Fruit fly (Drosophila melanogaster) whole organism, embryonic: ENCODE data around the gene CG15247.
A peak's percentile ranks its signal among the peaks of the same experiment; 100 is the strongest.

Experiments
- Blimp-1 ChIP-seq: fragments of 200-800 bp; sonication (Bioruptor generic); optimal IDR thresholded peaks from 3 replicates; lab custom pipeline; 2018; ENCODE audit warnings: missing biosample characterization, missing genetic modification characterization, mild to moderate bottlenecking, moderate library complexity, missing genetic modification reagents
- BtbVII ChIP-seq: fragments of 200-800 bp; sonication (Bioruptor generic); optimal IDR thresholded peaks from 3 replicates; lab custom pipeline; 2017; ENCODE audit warnings: missing biosample characterization, mild to moderate bottlenecking, missing genetic modification characterization
- CG10209 ChIP-seq: fragments of 200-800 bp; sonication (Bioruptor generic); optimal IDR thresholded peaks from 3 replicates; lab custom pipeline; 2017; ENCODE audit warnings: missing biosample characterization, mild to moderate bottlenecking, missing genetic modification characterization, missing genetic modification reagents
- CG10543 ChIP-seq: fragments of 200-800 bp; sonication (Bioruptor generic); optimal IDR thresholded peaks from 3 replicates; lab custom pipeline; 2017; ENCODE audit warnings: missing biosample characterization, mild to moderate bottlenecking, missing genetic modification characterization, moderate library complexity
- CG11085 ChIP-seq: fragments of 200-800 bp; sonication (Bioruptor generic); IDR thresholded peaks from 2 replicates; pipeline ENCODE4 v1.3.6; 2022; ENCODE audit warnings: missing biosample characterization, missing genetic modification characterization
- CG11504 ChIP-seq: fragments of 200-800 bp; sonication (Bioruptor generic); optimal IDR thresholded peaks from 3 replicates; lab custom pipeline; 2019; ENCODE audit warnings: missing biosample characterization, mild to moderate bottlenecking, missing genetic modification characterization, moderate library complexity
- CG11695 ChIP-seq: fragments of 200-800 bp; sonication (Bioruptor generic); IDR thresholded peaks from 3 replicates; pipeline ENCODE4 v1.3.6; 2022; ENCODE audit warnings: missing biosample characterization, missing genetic modification characterization
- CG12155 ChIP-seq: fragments of 200-800 bp; sonication (Bioruptor generic); optimal IDR thresholded peaks from 3 replicates; lab custom pipeline; 2016; ENCODE audit warnings: missing biosample characterization, missing genetic modification characterization
- CG12391 ChIP-seq: fragments of 200-800 bp; sonication (Bioruptor generic); optimal IDR thresholded peaks from 3 replicates; lab custom pipeline; 2018; ENCODE audit warnings: missing biosample characterization, mild to moderate bottlenecking, missing genetic modification characterization, moderate library complexity
- CG13775 ChIP-seq: fragments of 200-800 bp; sonication (Bioruptor generic); optimal IDR thresholded peaks from 3 replicates; lab custom pipeline; 2017; ENCODE audit warnings: missing biosample characterization, mild to moderate bottlenecking, missing genetic modification characterization
- CG17186 ChIP-seq: fragments of 200-800 bp; sonication (Bioruptor generic); optimal IDR thresholded peaks from 3 replicates; lab custom pipeline; 2017; ENCODE audit warnings: missing biosample characterization, missing genetic modification reagents, missing genetic modification characterization
- CG1832 ChIP-seq: fragments of 200-800 bp; sonication (Bioruptor generic); optimal IDR thresholded peaks from 2 replicates; lab custom pipeline; 2017; ENCODE audit warnings: missing biosample characterization, mild to moderate bottlenecking, missing genetic modification characterization, inconsistent platforms
- CG18764 ChIP-seq: fragments of 200-800 bp; sonication (Bioruptor generic); optimal IDR thresholded peaks from 3 replicates; lab custom pipeline; 2016; ENCODE audit warnings: missing biosample characterization, missing genetic modification characterization
- CG2678 ChIP-seq: fragments of 200-800 bp; sonication (Bioruptor generic); optimal IDR thresholded peaks from 3 replicates; lab custom pipeline; 2019; ENCODE audit warnings: missing biosample characterization, mild to moderate bottlenecking, missing genetic modification characterization, moderate library complexity
- CG4617 ChIP-seq: fragments of 200-800 bp; sonication (Bioruptor generic); optimal IDR thresholded peaks from 3 replicates; lab custom pipeline; 2016; ENCODE audit warnings: missing biosample characterization, missing genetic modification characterization, borderline replicate concordance
- CG6765 ChIP-seq: fragments of 200-800 bp; sonication (Bioruptor generic); optimal IDR thresholded peaks from 3 replicates; lab custom pipeline; 2017; ENCODE audit warnings: missing biosample characterization, mild to moderate bottlenecking, missing genetic modification characterization
- CG7271 ChIP-seq: fragments of 200-800 bp; sonication (Bioruptor generic); optimal IDR thresholded peaks from 2 replicates; lab custom pipeline; 2018; ENCODE audit warnings: missing biosample characterization, mild to moderate bottlenecking, missing genetic modification characterization, moderate library complexity
- CG7372 ChIP-seq: fragments of 200-800 bp; sonication (Bioruptor generic); IDR thresholded peaks from 2 replicates; pipeline ENCODE4 v1.3.6; 2022; ENCODE audit warnings: missing biosample characterization, missing genetic modification characterization
- CG9932 ChIP-seq: fragments of 200-800 bp; sonication (Bioruptor generic); IDR thresholded peaks from 2 replicates; pipeline ENCODE4 v1.3.6; 2022; ENCODE audit warnings: missing biosample characterization, missing genetic modification characterization
- Ets97D ChIP-seq: fragments of 200-800 bp; sonication (Bioruptor generic); optimal IDR thresholded peaks from 3 replicates; lab custom pipeline; 2016; ENCODE audit warnings: missing biosample characterization, missing genetic modification characterization
- GATAe ChIP-seq: fragments of 200-800 bp; sonication (Bioruptor generic); conservative IDR thresholded peaks from 2 replicates; pipeline ENCODE4 v1.3.6; 2022; ENCODE audit warnings: missing biosample characterization, missing genetic modification characterization
- HLHmδ ChIP-seq: fragments of 200-800 bp; sonication (Bioruptor generic); optimal IDR thresholded peaks from 2 replicates; lab custom pipeline; 2018; ENCODE audit warnings: missing biosample characterization, mild to moderate bottlenecking, missing genetic modification characterization, moderate library complexity
- Hmr ChIP-seq: fragments of 200-800 bp; sonication (Bioruptor generic); optimal IDR thresholded peaks from 3 replicates; lab custom pipeline; 2017; ENCODE audit warnings: mild to moderate bottlenecking, missing biosample characterization, missing genetic modification reagents, missing genetic modification characterization
- Hr39 ChIP-seq: fragments of >200 bp; optimal IDR thresholded peaks from 2 replicates; lab custom pipeline; 2017
- Hsf ChIP-seq: fragments of 200-800 bp; sonication (Bioruptor generic); optimal IDR thresholded peaks from 3 replicates; lab custom pipeline; 2016; ENCODE audit warnings: missing biosample characterization, missing genetic modification characterization
- Meics ChIP-seq: fragments of 200-800 bp; sonication (Bioruptor generic); optimal IDR thresholded peaks from 2 replicates; lab custom pipeline; 2017; ENCODE audit warnings: missing biosample characterization, mild to moderate bottlenecking, missing genetic modification characterization
- Rfx ChIP-seq: fragments of 200-800 bp; sonication (Bioruptor generic); IDR thresholded peaks from 2 replicates; pipeline ENCODE4 v1.3.6; 2022; ENCODE audit warnings: missing biosample characterization, missing genetic modification characterization
- Sin3A ChIP-seq: fragments of >200 bp; optimal IDR thresholded peaks from 2 replicates; lab custom pipeline; 2018
- Stat92E ChIP-seq, 3 experiments: fragments of >200 bp in 2 of 3; fragments of 200-800 bp in 1 of 3; sonication (Bioruptor generic) in 1 of 3; optimal IDR thresholded peaks; 2 replicates each; lab custom pipeline; 2017 to 2019; ENCODE audit warnings: missing biosample characterization in 3 of 3, missing genetic modification characterization in 3 of 3, mild to moderate bottlenecking in 1 of 3, moderate library complexity in 1 of 3
- aop ChIP-seq: fragments of 200-800 bp; sonication (Bioruptor generic); IDR thresholded peaks from 2 replicates; pipeline ENCODE4 v1.3.6; 2022; ENCODE audit warnings: missing biosample characterization, missing genetic modification characterization
- ap ChIP-seq: fragments of 200-800 bp; sonication (Bioruptor generic); IDR thresholded peaks from 2 replicates; pipeline ENCODE4 v1.3.6; 2022; ENCODE audit warnings: missing biosample characterization, missing genetic modification characterization
- dan ChIP-seq: fragments of 200-800 bp; sonication (Bioruptor generic); IDR thresholded peaks from 2 replicates; pipeline ENCODE4 v1.3.6; 2022; ENCODE audit warnings: missing biosample characterization, missing genetic modification characterization
- dm ChIP-seq: fragments of 200-800 bp; sonication (Bioruptor generic); optimal IDR thresholded peaks from 3 replicates; lab custom pipeline; 2016; ENCODE audit warnings: missing biosample characterization, missing genetic modification characterization
- dysf ChIP-seq: fragments of 200-800 bp; sonication (Bioruptor generic); IDR thresholded peaks from 3 replicates; pipeline ENCODE4 v1.3.6; 2022; ENCODE audit warnings: missing biosample characterization, missing genetic modification characterization
- en ChIP-seq: fragments of 200-800 bp; sonication (Bioruptor generic); optimal IDR thresholded peaks from 2 replicates; lab custom pipeline; 2016; ENCODE audit warnings: missing biosample characterization, missing genetic modification characterization
- gsb ChIP-seq: fragments of 200-800 bp; sonication (Bioruptor generic); IDR thresholded peaks from 2 replicates; pipeline ENCODE4 v1.3.6; 2022; ENCODE audit warnings: missing biosample characterization, missing genetic modification characterization
- ind ChIP-seq: fragments of 200-800 bp; sonication (Bioruptor generic); optimal IDR thresholded peaks from 3 replicates; lab custom pipeline; 2016; ENCODE audit warnings: missing biosample characterization, missing genetic modification characterization
- jumu ChIP-seq: fragments of 200-800 bp; sonication (Bioruptor generic); optimal IDR thresholded peaks from 3 replicates; lab custom pipeline; 2016; ENCODE audit warnings: missing biosample characterization, missing genetic modification characterization
- lmd ChIP-seq: fragments of 200-800 bp; sonication (Bioruptor generic); IDR thresholded peaks from 2 replicates; pipeline ENCODE4 v1.3.6; 2022; ENCODE audit warnings: missing biosample characterization, missing genetic modification characterization
- maf-S ChIP-seq: fragments of 200-800 bp; sonication (Bioruptor generic); optimal IDR thresholded peaks from 2 replicates; lab custom pipeline; 2016; ENCODE audit warnings: missing biosample characterization, missing genetic modification characterization
- mam ChIP-seq: fragments of 200-800 bp; sonication (Bioruptor generic); optimal IDR thresholded peaks from 3 replicates; lab custom pipeline; 2016; ENCODE audit warnings: missing biosample characterization, missing genetic modification characterization
- schlank ChIP-seq: fragments of 200-800 bp; sonication (Bioruptor generic); optimal IDR thresholded peaks from 2 replicates; lab custom pipeline; 2018; ENCODE audit warnings: missing biosample characterization, mild to moderate bottlenecking, missing genetic modification characterization
- trem ChIP-seq: fragments of 200-800 bp; optimal IDR thresholded peaks from 3 replicates; lab custom pipeline; 2019; ENCODE audit warnings: missing biosample characterization, mild to moderate bottlenecking, missing genetic modification characterization, moderate library complexity
- twi ChIP-seq: fragments of 200-800 bp; optimal IDR thresholded peaks from 2 replicates; lab custom pipeline; 2019; ENCODE audit warnings: missing biosample characterization, mild to moderate bottlenecking, missing genetic modification characterization, moderate library complexity
- tx ChIP-seq: fragments of 200-800 bp; sonication (Bioruptor generic); optimal IDR thresholded peaks from 2 replicates; lab custom pipeline; 2016; ENCODE audit warnings: missing biosample characterization, missing genetic modification characterization

Gene CG15247

dm6 chrX:9868510-9869248 lies 7.8 kb downstream of the CG15247 start, which contains the start of gene CG45060 (continued):
- peak; percentile 91 for TF ChIP-seq GATAe (GFP tag; lab: Robert Waterston, UW)
- TF ChIP-seq gsb, result no peak

dm6 chrX:9864882-9865281 lies 11.6 kb downstream of the CG15247 start, which contains the start of gene Ser7:
Gene Ser7 (plus strand): TSS chrX:9865233.
- no peak for TF ChIP-seq CG12391 (tag; lab: Kevin White, UChicago)
- no peak for TF ChIP-seq dan (GFP tag; lab: Robert Waterston, UW)
- TF ChIP-seq CG9932 (GFP tag; lab: Robert Waterston, UW), result no peak
- TF ChIP-seq mam, result no peak
- no peak for TF ChIP-seq CG13775 (GFP tag; lab: Kevin White, UChicago)
- no peak for TF ChIP-seq CG7271
- TF ChIP-seq en (GFP tag; lab: Kevin White, UChicago), result no peak
- no peak for TF ChIP-seq aop (GFP tag; lab: Robert Waterston, UW)
- TF ChIP-seq CG17186, result no peak
- no peak for TF ChIP-seq CG11085
- no peak for TF ChIP-seq HLHmδ (GFP tag; lab: Kevin White, UChicago)
- no peak for TF ChIP-seq CG12155 (GFP tag; lab: Kevin White, UChicago)
- TF ChIP-seq Stat92E (GFP tag; optimal IDR thresholded peaks at IDR 0.05; lab: Kevin White, UChicago), result no peak
- TF ChIP-seq maf-S (GFP tag; lab: Kevin White, UChicago), result no peak
- no peak for TF ChIP-seq lmd (GFP tag; lab: Robert Waterston, UW)

dm6 chrX:9847529-9847928 lies 28.9 kb downstream of the CG15247 start:
- TF ChIP-seq schlank (no peak), Hr39 (lab: Kevin White, UChicago) (peak; percentile 74)

dm6 chrX:9833028-9833427 lies 43.4 kb downstream of the CG15247 start:
- no peak for TF ChIP-seq dm (GFP tag; lab: Kevin White, UChicago)
- peak; percentile 8 for TF ChIP-seq CG1832 (GFP tag; lab: Kevin White, UChicago)

- TF ChIP-seq CG11695 (GFP tag; lab: Robert Waterston, UW) (no peak), Rfx (GFP tag; lab: Robert Waterston, UW) (peak; percentile 37; the same call in 1 of the 2 replicates), Hmr (peak; percentile 22), Meics (peak; percentile 30), CG18764 (no peak), ind (GFP tag; lab: Kevin White, UChicago) (peak; percentile 3), trem (tag; lab: Kevin White, UChicago) (no peak), BtbVII (GFP tag; lab: Kevin White, UChicago) (no peak), dysf (GFP tag; lab: Robert Waterston, UW) (0 out of 3 replicates have a peak, but pooled peaks have one; percentile 28), CG7372 (GFP tag; lab: Robert Waterston, UW) (no peak), CG4617 (GFP tag; lab: Kevin White, UChicago) (no peak), CG10543 (GFP tag; lab: Kevin White, UChicago) (no peak), ap (GFP tag; lab: Robert Waterston, UW) (no peak), Sin3A (lab: Kevin White, UChicago) (no peak), Ets97D (GFP tag; lab: Kevin White, UChicago) (no peak), CG6765 (no peak), CG11504 (tag; lab: Kevin White, UChicago) (peak; percentile 50), CG2678 (no peak), Blimp-1 (GFP tag; lab: Kevin White, UChicago) (peak; percentile 36), tx (GFP tag; lab: Kevin White, UChicago) (no peak), Hsf (GFP tag; lab: Kevin White, UChicago) (no peak), CG10209 (GFP tag; lab: Kevin White, UChicago) (peak; percentile 8), jumu (GFP tag; lab: Kevin White, UChicago) (no peak), twi (tag; lab: Kevin White, UChicago) (no peak)
These were observed 46.6 kb downstream of the CG15247 start for dm6 chrX:9829896-9830295.
